Worm (Caenorhabditis elegans) whole organism, L4/young adult: Measurements from ENCODE around the gene atgp-2.

ENCODE experiments used
- W03F9.2 ChIP-seq: fragments of 150-350 bp; optimal IDR thresholded peaks from 2 replicates; lab custom pipeline; 2014; ENCODE audit warnings: missing biosample characterization, missing genetic modification characterization
- dao-5 ChIP-seq: sonication (generic microtip); optimal IDR thresholded peaks from 2 replicates; lab custom pipeline; 2016; ENCODE audit warnings: missing genotype, missing genetic modification characterization, moderate library complexity, missing compliant biosample characterization
- him-1 ChIP-seq: sonication (generic microtip); optimal IDR thresholded peaks from 2 replicates; lab custom pipeline; 2016; ENCODE audit warnings: missing genotype, missing genetic modification reagents, missing genetic modification characterization, missing compliant biosample characterization

ce11 chrII:14632823-14633222 is 11.1 kb downstream of the atgp-2 start, which contains the start of gene C38C6.3:
- TF ChIP-seq dao-5 (tag; lab: Kevin White, UChicago) (no peak), W03F9.2 (tag; lab: Kevin White, UChicago) (no peak), him-1 (tag; lab: Kevin White, UChicago) (no peak)
